Fruit fly (Drosophila melanogaster) S2 (cell line): Measurements from ENCODE around the gene Cdc5.

Source experiments
- CG8478 ChIP-seq: fragments of >200 bp; optimal IDR thresholded peaks from 2 replicates; lab custom pipeline; 2018
- CTCF ChIP-seq, 2 experiments: fragments of >200 bp; optimal IDR thresholded peaks; 2 replicates each; lab custom pipeline; 2018

DNA sequence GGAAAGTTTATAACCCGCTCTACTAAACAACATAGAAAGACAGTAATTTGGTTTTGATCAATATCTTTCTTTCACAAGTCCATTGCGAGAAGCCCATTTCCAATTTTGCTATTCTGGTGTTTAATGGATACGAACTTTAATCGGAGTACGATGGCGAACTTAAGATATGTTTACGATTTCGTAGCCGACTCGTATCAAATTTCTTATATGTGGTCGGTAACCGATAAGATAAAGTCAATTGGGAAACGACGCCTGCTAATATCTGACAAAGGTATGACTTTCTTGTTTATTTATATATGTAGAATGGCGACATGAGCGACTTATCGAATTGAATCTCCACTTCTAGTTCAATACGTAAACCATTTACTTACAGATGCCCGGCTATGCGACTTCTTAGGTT lies 23.1 kb downstream of the Cdc5 start:
- TF ChIP-seq CG8478 (lab: Kevin White, UChicago) (no peak), CTCF (optimal IDR thresholded peaks at IDR 0.05; lab: Kevin White, UChicago) (no peak)
